Fruit fly (Drosophila melanogaster) Kc167 (cell line): ENCODE measurements around the gene CG12236.

Source experiments
- Myc ChIP-seq: fragments of >200 bp; optimal IDR thresholded peaks from 2 replicates; lab custom pipeline; 2017; ENCODE audit warnings: missing external identifiers
- Sin3A ChIP-seq: fragments of >200 bp; optimal IDR thresholded peaks from 2 replicates; lab custom pipeline; 2018; ENCODE audit warnings: missing external identifiers
- h ChIP-seq: fragments of >200 bp; optimal IDR thresholded peaks from 3 replicates; lab custom pipeline; 2018; ENCODE audit warnings: missing external identifiers
- insv ChIP-seq: fragments of >200 bp; optimal IDR thresholded peaks from 3 replicates; lab custom pipeline; 2018; ENCODE audit warnings: missing external identifiers
- psq ChIP-seq: fragments of >200 bp; optimal IDR thresholded peaks from 2 replicates; lab custom pipeline; 2017; ENCODE audit warnings: missing external identifiers
- ttk ChIP-seq: sonication (Bioruptor generic); optimal IDR thresholded peaks from 2 replicates; lab custom pipeline; 2017; ENCODE audit warnings: missing external identifiers

Gene CG12236

dm6 chrX:5886764-5887555 lies 21.0 kb upstream of the CG12236 start:
- TF ChIP-seq Myc = no peak
- TF ChIP-seq Sin3A (lab: Kevin White, UChicago) = no peak
- no peak for TF ChIP-seq ttk
- no peak for TF ChIP-seq h (lab: Kevin White, UChicago)
- no peak for TF ChIP-seq insv

- no peak for TF ChIP-seq h (lab: Kevin White, UChicago)
- no peak for TF ChIP-seq Myc
- TF ChIP-seq ttk = no peak
- no peak for TF ChIP-seq psq
- TF ChIP-seq insv = no peak
Measured at dm6 chrX:5888260-5888659, 19.7 kb upstream of the CG12236 start.

dm6 chrX:5888933-5889332 lies 19.0 kb upstream of the CG12236 start:
- TF ChIP-seq ttk = no peak
- TF ChIP-seq Myc = no peak
- TF ChIP-seq Sin3A (lab: Kevin White, UChicago) = no peak
- TF ChIP-seq insv = no peak
- TF ChIP-seq h (lab: Kevin White, UChicago) = no peak

dm6 chrX:5891666-5892444 lies 16.1 kb upstream of the CG12236 start:
- TF ChIP-seq insv (no peak), Myc (no peak), h (lab: Kevin White, UChicago) (no peak), psq (no peak), Sin3A (lab: Kevin White, UChicago) (no peak)

- TF ChIP-seq Myc (no peak), insv (no peak), h (lab: Kevin White, UChicago) (no peak), Sin3A (lab: Kevin White, UChicago) (no peak), ttk (no peak), psq (no peak)
Measured at dm6 chrX:5892512-5892911, 15.4 kb upstream of the CG12236 start.

dm6 chrX:5893165-5893564 lies 14.8 kb upstream of the CG12236 start:
- TF ChIP-seq psq = no peak
- TF ChIP-seq insv = no peak
- TF ChIP-seq Myc = no peak
- TF ChIP-seq Sin3A (lab: Kevin White, UChicago) = no peak
- TF ChIP-seq h (lab: Kevin White, UChicago) = no peak
- no peak for TF ChIP-seq ttk

dm6 chrX:5894529-5895487 lies 13.1 kb upstream of the CG12236 start:
- TF ChIP-seq psq (no peak), Sin3A (lab: Kevin White, UChicago) (no peak), h (lab: Kevin White, UChicago) (no peak), Myc (no peak), insv (no peak), ttk (no peak)

dm6 chrX:5895821-5896550 lies 11.9 kb upstream of the CG12236 start:
- TF ChIP-seq psq (no peak), Sin3A (lab: Kevin White, UChicago) (no peak), insv (no peak), ttk (no peak), h (lab: Kevin White, UChicago) (no peak), Myc (no peak)

- TF ChIP-seq Sin3A (lab: Kevin White, UChicago) = no peak
- TF ChIP-seq insv = no peak
- no peak for TF ChIP-seq h (lab: Kevin White, UChicago)
- no peak for TF ChIP-seq Myc
- TF ChIP-seq psq = no peak
- TF ChIP-seq ttk = no peak
Measured at dm6 chrX:5896809-5897700, 10.9 kb upstream of the CG12236 start.

dm6 chrX:5899241-5900145 lies 8.4 kb upstream of the CG12236 start:
- no peak for TF ChIP-seq Sin3A (lab: Kevin White, UChicago)
- no peak for TF ChIP-seq Myc
- TF ChIP-seq h (lab: Kevin White, UChicago) = no peak
- TF ChIP-seq insv = no peak
- no peak for TF ChIP-seq ttk
- no peak for TF ChIP-seq psq
